Worm (Caenorhabditis elegans) whole organism, L4 larva: ENCODE results near the gene sar-1.

Experiments
- D1046.2 ChIP-seq: fragments of 200-800 bp; sonication (Bioruptor generic); IDR thresholded peaks from 2 replicates; pipeline ENCODE4 v1.3.6; 2022; ENCODE audit warnings: missing genetic modification characterization, missing compliant biosample characterization
- F26F4.8 ChIP-seq: fragments of 200-800 bp; sonication (Bioruptor generic); conservative IDR thresholded peaks from 2 replicates; pipeline ENCODE4 v1.3.6; 2022; ENCODE audit warnings: missing genetic modification characterization, missing compliant biosample characterization
- F44E2.7 ChIP-seq: fragments of 200-800 bp; sonication (Bioruptor generic); IDR thresholded peaks from 2 replicates; pipeline ENCODE4 v2.1.2; 2022; ENCODE audit warnings: missing genetic modification characterization, missing compliant biosample characterization
- T26A8.4 ChIP-seq: fragments of 200-800 bp; sonication (Bioruptor generic); IDR thresholded peaks from 2 replicates; pipeline ENCODE4 v1.3.6; 2022; ENCODE audit warnings: missing genetic modification characterization, missing compliant biosample characterization
- Y48G9A.11 ChIP-seq: fragments of 200-800 bp; sonication (Bioruptor generic); IDR thresholded peaks from 2 replicates; pipeline ENCODE4 v1.3.6; 2022; ENCODE audit warnings: missing genetic modification reagents, missing genetic modification characterization, missing compliant biosample characterization
- Y75B8A.6 ChIP-seq: fragments of 200-800 bp; sonication (Bioruptor generic); IDR thresholded peaks from 2 replicates; pipeline ENCODE4 v1.3.6; 2022; ENCODE audit warnings: missing genetic modification reagents, missing genetic modification characterization, missing compliant biosample characterization
- aha-1 ChIP-seq: fragments of 150-350 bp; peaks from one replicate; lab custom pipeline; 2014; ENCODE audit warnings: missing biosample characterization, missing genetic modification characterization
- aly-2 ChIP-seq: sonication (generic microtip); optimal IDR thresholded peaks from 2 replicates; lab custom pipeline; 2018; ENCODE audit warnings: missing biosample characterization, missing genetic modification characterization
- ama-1 ChIP-seq: fragments of 150-350 bp; optimal IDR thresholded peaks from 2 replicates; lab custom pipeline; 2014; ENCODE audit warnings: inconsistent platforms, mixed read lengths
- ceh-20 ChIP-seq: fragments of 200-800 bp; sonication (Bioruptor generic); IDR thresholded peaks from 2 replicates; pipeline ENCODE4 v1.3.6; 2022; ENCODE audit warnings: missing genetic modification reagents, missing genetic modification characterization, missing compliant biosample characterization
- ceh-28 ChIP-seq: fragments of 150-350 bp; optimal IDR thresholded peaks from 2 replicates; lab custom pipeline; 2014; ENCODE audit warnings: missing biosample characterization, missing genetic modification reagents, missing genetic modification characterization
- ceh-32 ChIP-seq: sonication (generic microtip); optimal IDR thresholded peaks from 2 replicates; lab custom pipeline; 2016; ENCODE audit warnings: mild to moderate bottlenecking, missing genetic modification characterization, missing compliant biosample characterization; ENCODE audit not compliant: poor library complexity
- ceh-62 ChIP-seq: sonication (generic microtip); optimal IDR thresholded peaks from 2 replicates; lab custom pipeline; 2017; ENCODE audit warnings: missing biosample characterization, missing genetic modification characterization
- ceh-82 ChIP-seq: sonication (generic microtip); optimal IDR thresholded peaks from 2 replicates; lab custom pipeline; 2017; ENCODE audit warnings: missing biosample characterization, missing genetic modification characterization
- ctbp-1 ChIP-seq: fragments of 200-800 bp; sonication (Bioruptor generic); IDR thresholded peaks from 2 replicates; pipeline ENCODE4 v1.3.6; 2022; ENCODE audit warnings: missing genetic modification reagents, missing genetic modification characterization, missing compliant biosample characterization
- daf-12 ChIP-seq: fragments of 150-350 bp; optimal IDR thresholded peaks from 2 replicates; lab custom pipeline; 2014; ENCODE audit warnings: missing biosample characterization, missing genetic modification reagents, missing genetic modification characterization
- dmd-6 ChIP-seq: fragments of 200-800 bp; sonication (Bioruptor generic); IDR thresholded peaks from 2 replicates; pipeline ENCODE4 v1.3.6; 2022; ENCODE audit warnings: missing genetic modification reagents, missing genetic modification characterization, missing compliant biosample characterization
- dmd-9 ChIP-seq: fragments of 200-800 bp; sonication (Bioruptor generic); IDR thresholded peaks from 2 replicates; pipeline ENCODE4 v1.3.6; 2022; ENCODE audit warnings: missing genetic modification reagents, missing genetic modification characterization, missing compliant biosample characterization
- dpl-1 ChIP-seq: fragments of 150-350 bp; optimal IDR thresholded peaks from 2 replicates; lab custom pipeline; 2014; ENCODE audit warnings: missing biosample characterization, missing genetic modification reagents, missing genetic modification characterization
- dve-1 ChIP-seq: sonication (generic microtip); optimal IDR thresholded peaks from 2 replicates; lab custom pipeline; 2017; ENCODE audit warnings: antibody characterized with exemption, mild to moderate bottlenecking, missing genetic modification characterization, missing compliant biosample characterization; ENCODE audit not compliant: insufficient read depth
- fkh-10 ChIP-seq: fragments of 150-350 bp; optimal IDR thresholded peaks from 2 replicates; lab custom pipeline; 2014; ENCODE audit warnings: missing biosample characterization, missing genetic modification reagents, missing genetic modification characterization
- fos-1 ChIP-seq: fragments of 150-350 bp; optimal IDR thresholded peaks from 2 replicates; lab custom pipeline; 2014; ENCODE audit warnings: missing biosample characterization, missing genetic modification characterization
- hlh-30 ChIP-seq: sonication (generic microtip); optimal IDR thresholded peaks from 2 replicates; lab custom pipeline; 2017; ENCODE audit warnings: antibody characterized with exemption, mild to moderate bottlenecking, missing genetic modification characterization, missing compliant biosample characterization; ENCODE audit not compliant: insufficient read depth
- lim-7 ChIP-seq: fragments of 200-800 bp; sonication (Bioruptor generic); IDR thresholded peaks from 2 replicates; pipeline ENCODE4 v1.3.6; 2022; ENCODE audit warnings: missing genetic modification characterization, missing compliant biosample characterization
- lin-1 ChIP-seq: fragments of 200-800 bp; sonication (Bioruptor generic); IDR thresholded peaks from 2 replicates; pipeline ENCODE4 v1.3.6; 2022; ENCODE audit warnings: missing genetic modification reagents, missing genetic modification characterization, missing compliant biosample characterization
- lin-13 ChIP-seq: fragments of 150-350 bp; optimal IDR thresholded peaks from 2 replicates; lab custom pipeline; 2014; ENCODE audit warnings: missing biosample characterization, missing genetic modification reagents, missing genetic modification characterization
- lin-15B ChIP-seq: fragments of 150-350 bp; sonication (generic microtip); optimal IDR thresholded peaks from 3 replicates; lab custom pipeline; 2014; ENCODE audit warnings: missing biosample characterization, missing genetic modification characterization
- lin-39 ChIP-seq: fragments of 150-350 bp; optimal IDR thresholded peaks from 2 replicates; lab custom pipeline; 2014; ENCODE audit warnings: missing biosample characterization, missing genetic modification reagents, missing genetic modification characterization
- lir-3 ChIP-seq: sonication (generic microtip); optimal IDR thresholded peaks from 2 replicates; lab custom pipeline; 2016; ENCODE audit warnings: mild to moderate bottlenecking, missing genetic modification characterization, missing compliant biosample characterization
- lsy-2 ChIP-seq, 2 experiments: fragments of 150-350 bp in 1 of 2; sonication (generic microtip) in 1 of 2; optimal IDR thresholded peaks; 2 replicates each; lab custom pipeline; 2014 to 2017; ENCODE audit warnings: missing biosample characterization in 2 of 2, missing genetic modification characterization in 2 of 2
- nhr-11 ChIP-seq: fragments of 150-350 bp; optimal IDR thresholded peaks from 2 replicates; lab custom pipeline; 2014; ENCODE audit warnings: missing biosample characterization, missing genetic modification characterization
- nhr-237 ChIP-seq: sonication (generic microtip); optimal IDR thresholded peaks from 2 replicates; lab custom pipeline; 2017; ENCODE audit warnings: missing biosample characterization, missing genetic modification characterization
- nhr-28 ChIP-seq: fragments of 150-350 bp; optimal IDR thresholded peaks from 2 replicates; lab custom pipeline; 2014; ENCODE audit warnings: missing biosample characterization, missing genetic modification characterization
- nhr-41 ChIP-seq: fragments of 200-800 bp; sonication (Bioruptor generic); IDR thresholded peaks from 2 replicates; pipeline ENCODE4 v1.3.6; 2022; ENCODE audit warnings: missing genetic modification reagents, missing genetic modification characterization, missing compliant biosample characterization
- nhr-42 ChIP-seq: fragments of 200-800 bp; sonication (Bioruptor generic); IDR thresholded peaks from 2 replicates; pipeline ENCODE4 v1.3.6; 2022; ENCODE audit warnings: missing genetic modification characterization, missing compliant biosample characterization
- nhr-48 ChIP-seq: sonication (generic microtip); optimal IDR thresholded peaks from 2 replicates; lab custom pipeline; 2016; ENCODE audit warnings: mild to moderate bottlenecking, missing genetic modification characterization, missing compliant biosample characterization
- nhr-77 ChIP-seq: fragments of 150-350 bp; optimal IDR thresholded peaks from 2 replicates; lab custom pipeline; 2014; ENCODE audit warnings: missing biosample characterization, missing genetic modification characterization
- pha-4 ChIP-seq, 2 experiments: fragments of 150-350 bp in 1 of 2; fragments of 200-800 bp in 1 of 2; sonication (Bioruptor generic) in 1 of 2; IDR thresholded peaks in 1 of 2; optimal IDR thresholded peaks in 1 of 2; 2 replicates each; pipeline versions ENCODE4 v1.3.6 to Lab custom; 2014 to 2022; ENCODE audit warnings: missing genetic modification characterization in 2 of 2, missing genetic modification reagents in 2 of 2, missing biosample characterization in 1 of 2, missing compliant biosample characterization in 1 of 2
- pqm-1 ChIP-seq: sonication (generic microtip); optimal IDR thresholded peaks from 2 replicates; lab custom pipeline; 2017; ENCODE audit warnings: missing biosample characterization, missing genetic modification characterization
- rbr-2 ChIP-seq: sonication (generic microtip); optimal IDR thresholded peaks from 2 replicates; lab custom pipeline; 2016; ENCODE audit warnings: missing genotype, missing genetic modification characterization, missing compliant biosample characterization
- snpc-4 ChIP-seq: fragments of 150-350 bp; optimal IDR thresholded peaks from 2 replicates; lab custom pipeline; 2014; ENCODE audit warnings: missing biosample characterization, missing genetic modification characterization
- unc-39 ChIP-seq: sonication (generic microtip); optimal IDR thresholded peaks from 2 replicates; lab custom pipeline; 2017; ENCODE audit warnings: missing biosample characterization, missing genetic modification characterization
- unc-62 ChIP-seq, 3 experiments: fragments of 150-350 bp in 1 of 3; sonication (generic microtip); optimal IDR thresholded peaks in 2 of 3; peaks in 1 of 3; 1 replicate in 1 of 3; 2 replicates in 2 of 3; lab custom pipeline; 2014 to 2017; ENCODE audit warnings: missing biosample characterization in 3 of 3, missing genetic modification characterization in 3 of 3, missing genetic modification reagents in 3 of 3, missing genotype in 1 of 3
- zag-1 ChIP-seq: fragments of 150-350 bp; optimal IDR thresholded peaks from 2 replicates; lab custom pipeline; 2014; ENCODE audit warnings: missing biosample characterization, missing genetic modification characterization
- zfp-3 ChIP-seq: fragments of 200-800 bp; sonication (Bioruptor generic); conservative IDR thresholded peaks from 2 replicates; pipeline ENCODE4 v1.3.6; 2022; ENCODE audit warnings: missing genetic modification reagents, missing genetic modification characterization, missing compliant biosample characterization
- ztf-7 ChIP-seq: fragments of 150-350 bp; optimal IDR thresholded peaks from 2 replicates; lab custom pipeline; 2014; ENCODE audit warnings: missing biosample characterization, missing genetic modification characterization

sar-1 gene

ce11 chrIV:4472418-4473173 is 40.5 kb downstream of the sar-1 start (continued):
- TF ChIP-seq daf-12 (no peak), nhr-237 (tag; lab: Kevin White, UChicago) (no peak), nhr-28 (tag; lab: Kevin White, UChicago) (peak; percentile 69), nhr-11 (tag; lab: Kevin White, UChicago) (peak; percentile 17), snpc-4 (no peak)

- TF ChIP-seq pha-4 (GFP tag; IDR thresholded peaks at IDR 0.05; lab: Robert Waterston, UW) (no peak), pha-4 (tag; optimal IDR thresholded peaks at IDR 0.05; lab: Kevin White, UChicago) (no peak), lsy-2 (tag; optimal IDR thresholded peaks at IDR 0.05; lab: Kevin White, UChicago) (peak in 1 of 2 experiments; percentile 40), ztf-7 (tag; lab: Kevin White, UChicago) (no peak), unc-62 (GFP tag; optimal IDR thresholded peaks at IDR 0.05 in 1 of 2; lab: Kevin White, UChicago) (peak in 1 of 2 experiments; percentile 97), unc-62 (tag; optimal IDR thresholded peaks at IDR 0.05; lab: Kevin White, UChicago) (no peak), nhr-77 (tag; lab: Kevin White, UChicago) (peak; percentile 51), lin-15B (tag; lab: Kevin White, UChicago) (no peak), nhr-48 (tag; lab: Kevin White, UChicago) (no peak), ceh-20 (GFP tag; lab: Robert Waterston, UW) (peak; percentile 32; the same call in 1 of the 2 replicates), aha-1 (tag; lab: Kevin White, UChicago) (peak; percentile 99), ceh-82 (tag; lab: Kevin White, UChicago) (no peak), zag-1 (no peak), rbr-2 (tag; lab: Kevin White, UChicago) (peak; percentile 18), fos-1 (tag; lab: Kevin White, UChicago) (no peak), fkh-10 (no peak), dmd-9 (no peak), ceh-28 (no peak), lim-7 (GFP tag; lab: Robert Waterston, UW) (peak; percentile 45; the same call in 1 of the 2 replicates), Y48G9A.11 (GFP tag; lab: Robert Waterston, UW) (0 out of 2 replicates have a peak, but pooled peaks have one; percentile 17), F44E2.7 (GFP tag; lab: Robert Waterston, UW) (no peak), lin-1 (GFP tag; lab: Robert Waterston, UW) (0 out of 2 replicates have a peak, but pooled peaks have one; percentile 49), Y75B8A.6 (GFP tag; lab: Robert Waterston, UW) (no peak), ctbp-1 (peak; percentile 35; the same call in 1 of the 2 replicates), lin-13 (no peak), dpl-1 (GFP tag; lab: Kevin White, UChicago) (peak; percentile 56), lir-3 (tag; lab: Kevin White, UChicago) (no peak), F26F4.8 (GFP tag; lab: Robert Waterston, UW) (no peak), zfp-3 (GFP tag; lab: Robert Waterston, UW) (no peak), lin-39 (tag; lab: Kevin White, UChicago) (no peak), T26A8.4 (0 out of 2 replicates have a peak, but pooled peaks have one; percentile 27), nhr-42 (GFP tag; lab: Robert Waterston, UW) (peak; percentile 29; the same call in 1 of the 2 replicates), pqm-1 (tag; lab: Kevin White, UChicago) (no peak), nhr-28 (tag; lab: Kevin White, UChicago) (no peak), ceh-62 (tag; lab: Kevin White, UChicago) (no peak), dve-1 (tag; lab: Kevin White, UChicago) (no peak), hlh-30 (peak; percentile 89), ceh-32 (no peak), aly-2 (tag; lab: Kevin White, UChicago) (no peak), unc-39 (tag; lab: Kevin White, UChicago) (no peak), ama-1 (lab: Kevin White, UChicago) (peak; percentile 32), dmd-6 (GFP tag; lab: Robert Waterston, UW) (peak; percentile 45), D1046.2 (GFP tag; lab: Robert Waterston, UW) (no peak; the same call in 1 of the 2 replicates), nhr-41 (GFP tag; lab: Robert Waterston, UW) (no peak)
Measured at ce11 chrIV:4470885-4471772, 42.0 kb downstream of the sar-1 start.
